Fruit fly (Drosophila melanogaster): ENCODE results near the gene CG42747.

The CG42747 gene

dm6 chr3L:6482838-6483237 lies 82.4 kb downstream of the CG42747 start (continued):
- TF ChIP-seq BEAF-32 (GFP tag; optimal IDR thresholded peaks at IDR 0.05) (no peak), zfh1 (GFP tag; IDR thresholded peaks at IDR 0.05) (peak; percentile 44; the same call in 1 of the 3 replicates), CG1529 (GFP tag; optimal IDR thresholded peaks at IDR 0.05) (peak; percentile 21), dmrt99B (tag; optimal IDR thresholded peaks at IDR 0.05) (peak; percentile 75), CG7987 (GFP tag; optimal IDR thresholded peaks at IDR 0.05) (no peak), ftz-f1 (GFP tag; optimal IDR thresholded peaks at IDR 0.05) (no peak), grau (tag; optimal IDR thresholded peaks at IDR 0.05) (peak; percentile 23), CG4617 (GFP tag; optimal IDR thresholded peaks at IDR 0.05; ENCODE audit: borderline replicate concordance) (no peak), CG10543 (GFP tag; optimal IDR thresholded peaks at IDR 0.05) (no peak), CG10267 (tag; optimal IDR thresholded peaks at IDR 0.05) (no peak), CG15601 (tag; optimal IDR thresholded peaks at IDR 0.05) (peak; percentile 10), CG34422 (GFP tag; IDR thresholded peaks at IDR 0.05) (no peak), CG34224 (GFP tag; IDR thresholded peaks at IDR 0.05; ENCODE audit: partially characterized antibody) (no peak), Ptx1 (GFP tag; IDR thresholded peaks at IDR 0.05) (peak; percentile 45; the same call in 1 of the 2 replicates), CG10979 (tag; optimal IDR thresholded peaks at IDR 0.05) (peak; percentile 42), CG10431 (GFP tag; optimal IDR thresholded peaks at IDR 0.05) (no peak), repo (GFP tag; optimal IDR thresholded peaks at IDR 0.05) (no peak), bcd (GFP tag; optimal IDR thresholded peaks at IDR 0.05) (no peak), CG13424 (tag; optimal IDR thresholded peaks at IDR 0.05) (peak; percentile 23), Asciz (GFP tag; optimal IDR thresholded peaks at IDR 0.05) (peak; percentile 34), insv (GFP tag; optimal IDR thresholded peaks at IDR 0.05) (no peak), dpn (GFP tag; optimal IDR thresholded peaks at IDR 0.05) (peak in 1 of 2 experiments; percentile 5), zen (tag; optimal IDR thresholded peaks at IDR 0.05) (no peak), CG13296 (GFP tag; optimal IDR thresholded peaks at IDR 0.05) (no peak), emc (GFP tag; optimal IDR thresholded peaks at IDR 0.05) (no peak), CG10366 (GFP tag; IDR thresholded peaks at IDR 0.05) (peak; percentile 47), Bgb (GFP tag; IDR thresholded peaks at IDR 0.05; ENCODE audit: partially characterized antibody) (no peak), gcm2 (GFP tag; optimal IDR thresholded peaks at IDR 0.05) (no peak), CG11560 (tag; IDR thresholded peaks at IDR 0.05) (no peak), CG17328 (GFP tag; IDR thresholded peaks at IDR 0.05) (peak; percentile 60), CG10274 (GFP tag; optimal IDR thresholded peaks at IDR 0.05) (no peak), CG10959 (GFP tag; IDR thresholded peaks at IDR 0.05) (no peak), ci (GFP tag; IDR thresholded peaks at IDR 0.05) (peak; percentile 90), pfk (GFP tag; optimal IDR thresholded peaks at IDR 0.05) (no peak), odd (GFP tag; optimal IDR thresholded peaks at IDR 0.05) (no peak), sens (GFP tag) (peak; percentile 73), Lim3 (GFP tag; IDR thresholded peaks at IDR 0.05) (no peak), HLH54F (GFP tag; optimal IDR thresholded peaks at IDR 0.05) (no peak), dm (GFP tag; optimal IDR thresholded peaks at IDR 0.05) (no peak), lola (GFP tag; optimal IDR thresholded peaks at IDR 0.05) (no peak), CG2712 (tag; optimal IDR thresholded peaks at IDR 0.05) (peak; percentile 45), Dad (GFP tag; optimal IDR thresholded peaks at IDR 0.05) (no peak), Eip74EF (GFP tag; optimal IDR thresholded peaks at IDR 0.05) (no peak), ems (GFP tag; optimal IDR thresholded peaks at IDR 0.05) (no peak), lmd (GFP tag; IDR thresholded peaks at IDR 0.05) (peak; percentile 12; the same call in 1 of the 2 replicates), CG5180 (GFP tag; optimal IDR thresholded peaks at IDR 0.05) (no peak), fu2 (GFP tag; optimal IDR thresholded peaks at IDR 0.05) (no peak), CG16815 (GFP tag; optimal IDR thresholded peaks at IDR 0.05) (no peak), CG9609 (GFP tag; optimal IDR thresholded peaks at IDR 0.05) (no peak), HLH3B (GFP tag; IDR thresholded peaks at IDR 0.05) (0 out of 2 replicates have a peak, but pooled peaks have one; percentile 33)
